Worm (Caenorhabditis elegans) whole organism, late embryonic: ENCODE results near the gene irld-55.
A peak's percentile ranks its signal among the peaks of the same experiment; 100 is the strongest.

Experiments used
- C38D4.7 ChIP-seq: fragments of 200-800 bp; sonication (Bioruptor generic); optimal IDR thresholded peaks from 2 replicates; lab custom pipeline; 2018; ENCODE audit warnings: mild to moderate bottlenecking, missing genetic modification characterization, moderate library complexity, missing compliant biosample characterization
- K02D7.2 ChIP-seq: sonication (generic microtip); optimal IDR thresholded peaks from 2 replicates; lab custom pipeline; 2017; ENCODE audit warnings: mild to moderate bottlenecking, missing genetic modification characterization, missing compliant biosample characterization
- K09A11.1 ChIP-seq: sonication (generic microtip); optimal IDR thresholded peaks from 2 replicates; lab custom pipeline; 2017; ENCODE audit warnings: antibody characterized with exemption, mild to moderate bottlenecking, missing genetic modification characterization, missing compliant biosample characterization; ENCODE audit not compliant: insufficient read depth
- T23F11.4 ChIP-seq: fragments of 200-800 bp; sonication (Bioruptor generic); optimal IDR thresholded peaks from 2 replicates; lab custom pipeline; 2018; ENCODE audit warnings: mild to moderate bottlenecking, missing genetic modification characterization, missing compliant biosample characterization
- Y22D7AL.16 ChIP-seq: sonication (generic microtip); optimal IDR thresholded peaks from 2 replicates; lab custom pipeline; 2016; ENCODE audit warnings: missing genetic modification characterization, missing compliant biosample characterization
- ahr-1 ChIP-seq: sonication (generic microtip); optimal IDR thresholded peaks from 2 replicates; lab custom pipeline; 2016; ENCODE audit warnings: missing genetic modification characterization, missing compliant biosample characterization
- ama-1 ChIP-seq: fragments of 150-350 bp; optimal IDR thresholded peaks from 2 replicates; lab custom pipeline; 2014
- ceh-18 ChIP-seq: sonication (generic microtip); optimal IDR thresholded peaks from 2 replicates; lab custom pipeline; 2016; ENCODE audit warnings: missing genetic modification characterization, missing compliant biosample characterization
- ceh-2 ChIP-seq: sonication (generic microtip); optimal IDR thresholded peaks from 2 replicates; lab custom pipeline; 2016; ENCODE audit warnings: missing genotype, missing genetic modification characterization, missing compliant biosample characterization
- ceh-30 ChIP-seq: fragments of 150-350 bp; optimal IDR thresholded peaks from 2 replicates; lab custom pipeline; 2014; ENCODE audit warnings: missing biosample characterization, missing genetic modification characterization
- ceh-34 ChIP-seq: sonication (generic microtip); optimal IDR thresholded peaks from 2 replicates; lab custom pipeline; 2016; ENCODE audit warnings: mild to moderate bottlenecking, missing genetic modification characterization, missing compliant biosample characterization
- ceh-48 ChIP-seq: sonication (generic microtip); optimal IDR thresholded peaks from 2 replicates; lab custom pipeline; 2016; ENCODE audit warnings: missing genetic modification characterization, inconsistent platforms, missing compliant biosample characterization
- ceh-6 ChIP-seq: fragments of 200-800 bp; sonication (Bioruptor generic); optimal IDR thresholded peaks from 2 replicates; lab custom pipeline; 2018; ENCODE audit warnings: mild to moderate bottlenecking, missing genetic modification characterization, missing compliant biosample characterization
- ceh-9 ChIP-seq: sonication (generic microtip); optimal IDR thresholded peaks from 2 replicates; lab custom pipeline; 2016; ENCODE audit warnings: mild to moderate bottlenecking, missing genetic modification characterization, inconsistent platforms, missing compliant biosample characterization
- che-1 ChIP-seq: sonication (generic microtip); optimal IDR thresholded peaks from 2 replicates; lab custom pipeline; 2016; ENCODE audit warnings: mild to moderate bottlenecking, missing genetic modification characterization, missing compliant biosample characterization
- dmd-4 ChIP-seq: sonication (generic microtip); optimal IDR thresholded peaks from 2 replicates; lab custom pipeline; 2016; ENCODE audit warnings: borderline replicate concordance, missing genetic modification characterization, missing compliant biosample characterization
- dve-1 ChIP-seq: sonication (generic microtip); optimal IDR thresholded peaks from 2 replicates; lab custom pipeline; 2017; ENCODE audit warnings: antibody characterized with exemption, mild to moderate bottlenecking, missing genetic modification characterization, missing compliant biosample characterization
- elt-2 ChIP-seq: sonication (generic microtip); optimal IDR thresholded peaks from 2 replicates; lab custom pipeline; 2016; ENCODE audit warnings: missing genetic modification reagents, missing genetic modification characterization, missing compliant biosample characterization
- eyg-1 ChIP-seq: sonication (generic microtip); optimal IDR thresholded peaks from 2 replicates; lab custom pipeline; 2016; ENCODE audit warnings: missing genotype, missing genetic modification characterization, missing compliant biosample characterization
- hlh-13 ChIP-seq: fragments of 200-800 bp; sonication (Bioruptor generic); optimal IDR thresholded peaks from 2 replicates; lab custom pipeline; 2018; ENCODE audit warnings: mild to moderate bottlenecking, missing genetic modification characterization, missing compliant biosample characterization
- hlh-30 ChIP-seq: sonication (generic microtip); optimal IDR thresholded peaks from 2 replicates; lab custom pipeline; 2017; ENCODE audit warnings: antibody characterized with exemption, missing genetic modification characterization, missing compliant biosample characterization; ENCODE audit not compliant: insufficient read depth
- lin-11 ChIP-seq: fragments of 200-800 bp; sonication (Bioruptor generic); optimal IDR thresholded peaks from 2 replicates; lab custom pipeline; 2018; ENCODE audit warnings: mild to moderate bottlenecking, missing genetic modification characterization, missing compliant biosample characterization
- mec-3 ChIP-seq: sonication (generic microtip); optimal IDR thresholded peaks from 2 replicates; lab custom pipeline; 2016; ENCODE audit warnings: borderline replicate concordance, missing genetic modification characterization, missing compliant biosample characterization
- nfya-1 ChIP-seq: sonication (generic microtip); optimal IDR thresholded peaks from 2 replicates; lab custom pipeline; 2017; ENCODE audit warnings: missing genetic modification characterization, mild to moderate bottlenecking, missing compliant biosample characterization, antibody characterized with exemption, moderate library complexity
- nhr-11 ChIP-seq: fragments of 150-350 bp; optimal IDR thresholded peaks from 2 replicates; lab custom pipeline; 2014; ENCODE audit warnings: missing biosample characterization, missing genetic modification characterization
- nhr-232 ChIP-seq: sonication (generic microtip); optimal IDR thresholded peaks from 2 replicates; lab custom pipeline; 2016; ENCODE audit warnings: missing genetic modification characterization, missing compliant biosample characterization
- npax-4 ChIP-seq: sonication (generic microtip); optimal IDR thresholded peaks from 2 replicates; lab custom pipeline; 2016; ENCODE audit warnings: missing genetic modification characterization, missing compliant biosample characterization
- odd-2 ChIP-seq: sonication (generic microtip); optimal IDR thresholded peaks from 2 replicates; lab custom pipeline; 2017; ENCODE audit warnings: antibody characterized with exemption, mild to moderate bottlenecking, missing genetic modification characterization, missing compliant biosample characterization
- pag-3 ChIP-seq: sonication (generic microtip); optimal IDR thresholded peaks from 2 replicates; lab custom pipeline; 2016; ENCODE audit warnings: missing compliant biosample characterization, missing genetic modification characterization, borderline replicate concordance
- pha-2 ChIP-seq: sonication (generic microtip); optimal IDR thresholded peaks from 2 replicates; lab custom pipeline; 2017; ENCODE audit warnings: mild to moderate bottlenecking, missing genetic modification characterization, missing compliant biosample characterization
- pqm-1 ChIP-seq: sonication (generic microtip); optimal IDR thresholded peaks from 2 replicates; lab custom pipeline; 2016; ENCODE audit warnings: missing genetic modification characterization, missing compliant biosample characterization
- pros-1 ChIP-seq: fragments of 150-350 bp; optimal IDR thresholded peaks from 2 replicates; lab custom pipeline; 2014; ENCODE audit warnings: missing biosample characterization, missing genetic modification reagents, missing genetic modification characterization
- ref-2 ChIP-seq: sonication (generic microtip); optimal IDR thresholded peaks from 2 replicates; lab custom pipeline; 2016; ENCODE audit warnings: missing genetic modification characterization, missing compliant biosample characterization
- sox-2 ChIP-seq: fragments of 200-800 bp; sonication (Bioruptor generic); IDR thresholded peaks from 2 replicates; pipeline ENCODE4 v1.3.6; 2022; ENCODE audit warnings: missing genetic modification reagents, missing genetic modification characterization, missing compliant biosample characterization
- syd-9 ChIP-seq: sonication (generic microtip); optimal IDR thresholded peaks from 2 replicates; lab custom pipeline; 2016; ENCODE audit warnings: mild to moderate bottlenecking, missing genetic modification characterization, moderate library complexity, missing compliant biosample characterization
- tbx-2 ChIP-seq: sonication (generic microtip); optimal IDR thresholded peaks from 2 replicates; lab custom pipeline; 2016; ENCODE audit warnings: missing genetic modification characterization, missing compliant biosample characterization
- ttx-3 ChIP-seq: sonication (generic microtip); optimal IDR thresholded peaks from 2 replicates; lab custom pipeline; 2016; ENCODE audit warnings: missing genetic modification reagents, missing genetic modification characterization, missing compliant biosample characterization
- unc-3 ChIP-seq, 2 experiments: fragments of 200-800 bp in 1 of 2; sonication (Bioruptor generic) in 1 of 2; sonication (generic microtip) in 1 of 2; conservative IDR thresholded peaks in 1 of 2; optimal IDR thresholded peaks in 1 of 2; 2 replicates each; pipeline versions ENCODE4 v1.3.6 to Lab custom; 2016 to 2022; ENCODE audit warnings: missing compliant biosample characterization in 2 of 2, missing genetic modification characterization in 2 of 2, missing genetic modification reagents in 1 of 2
- unc-86 ChIP-seq: sonication (generic microtip); optimal IDR thresholded peaks from 2 replicates; lab custom pipeline; 2016; ENCODE audit warnings: missing genetic modification characterization, missing compliant biosample characterization
- zip-5 ChIP-seq: sonication (generic microtip); optimal IDR thresholded peaks from 2 replicates; lab custom pipeline; 2016; ENCODE audit warnings: missing genetic modification characterization, missing compliant biosample characterization
- ztf-16 ChIP-seq: sonication (generic microtip); optimal IDR thresholded peaks from 2 replicates; lab custom pipeline; 2017; ENCODE audit warnings: missing genetic modification characterization, missing compliant biosample characterization

The irld-55 gene

ce11 chrIV:13989875-13990274, 30.1 kb upstream of the irld-55 start:
- no peak for TF ChIP-seq syd-9 (tag; lab: Kevin White, UChicago)
- TF ChIP-seq ceh-30 (tag; lab: Kevin White, UChicago), result no peak
- TF ChIP-seq T23F11.4 (GFP tag; lab: Kevin White, UChicago), result no peak
- TF ChIP-seq elt-2 (tag; lab: Kevin White, UChicago), result no peak
- TF ChIP-seq odd-2, result no peak
- no peak for TF ChIP-seq ceh-6
- no peak for TF ChIP-seq ceh-9 (tag; lab: Kevin White, UChicago)

DNA sequence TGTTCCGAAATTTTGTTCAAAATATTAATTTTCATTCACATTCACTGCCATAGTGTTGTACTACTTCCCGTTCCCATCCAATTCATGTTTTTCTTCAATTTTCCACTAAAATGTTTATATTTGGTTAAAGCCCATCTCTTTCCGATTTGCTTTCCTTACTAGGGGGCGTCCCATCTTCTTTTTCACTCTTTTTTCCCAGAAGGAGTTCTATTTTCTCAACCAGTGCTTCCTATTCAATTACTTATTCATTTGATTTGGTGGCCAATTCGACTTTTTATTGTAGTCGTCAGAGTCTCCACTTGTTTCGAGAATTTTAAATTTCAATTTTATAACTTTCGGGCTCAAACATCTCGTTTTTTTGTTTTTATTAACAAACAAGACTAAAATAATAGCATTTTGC, 18.2 kb upstream of the irld-55 start:
- TF ChIP-seq dve-1 (tag; lab: Kevin White, UChicago) (no peak), nhr-11 (tag; lab: Kevin White, UChicago) (no peak), pros-1 (tag; lab: Kevin White, UChicago) (no peak), ceh-18 (tag; lab: Kevin White, UChicago) (no peak)

- TF ChIP-seq K09A11.1, result no peak
- no peak for TF ChIP-seq hlh-30 (tag; lab: Kevin White, UChicago)
- no peak for TF ChIP-seq ref-2 (tag; lab: Kevin White, UChicago)
- TF ChIP-seq C38D4.7, result no peak
- TF ChIP-seq lin-11 (tag; lab: Kevin White, UChicago), result no peak
- no peak for TF ChIP-seq ceh-34 (tag; lab: Kevin White, UChicago)
- TF ChIP-seq ceh-48, result no peak
- no peak for TF ChIP-seq npax-4
- no peak for TF ChIP-seq unc-3 (GFP tag; conservative IDR thresholded peaks at IDR 0.05; lab: Robert Waterston, UW)
- no peak for TF ChIP-seq unc-3 (tag; optimal IDR thresholded peaks at IDR 0.05; lab: Kevin White, UChicago)
- no peak for TF ChIP-seq ahr-1 (tag; lab: Kevin White, UChicago)
- TF ChIP-seq K02D7.2 (tag; lab: Kevin White, UChicago), result no peak
- no peak for TF ChIP-seq nhr-232 (tag; lab: Kevin White, UChicago)
- no peak for TF ChIP-seq pag-3 (tag; lab: Kevin White, UChicago)
- TF ChIP-seq sox-2 (GFP tag; lab: Robert Waterston, UW), result no peak
- no peak for TF ChIP-seq ceh-2 (tag; lab: Kevin White, UChicago)
- no peak for TF ChIP-seq ttx-3 (tag; lab: Kevin White, UChicago)
- TF ChIP-seq ama-1, result no peak
- TF ChIP-seq pqm-1 (tag; lab: Kevin White, UChicago), result no peak
- no peak for TF ChIP-seq dmd-4 (tag; lab: Kevin White, UChicago)
These were observed 11.3 kb upstream of the irld-55 start for ce11 chrIV:14008709-14009108.

DNA sequence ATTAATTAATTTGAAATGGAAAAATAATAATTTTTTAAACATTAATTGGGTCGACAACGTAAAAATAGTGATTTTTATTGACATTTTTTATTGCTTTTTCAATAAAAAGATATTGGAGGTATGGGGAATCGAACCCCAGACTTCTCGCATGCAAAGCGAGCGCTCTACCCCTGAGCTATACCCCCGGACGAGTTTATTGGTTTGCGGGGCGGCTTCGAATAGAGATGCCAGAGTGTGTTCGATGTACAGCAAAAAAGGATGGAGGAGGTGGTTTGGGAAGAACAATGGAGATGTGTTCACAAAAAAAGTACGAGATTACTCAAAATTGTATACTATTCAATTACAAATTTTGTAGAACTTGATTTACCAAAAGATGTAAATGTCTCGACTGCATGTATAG, 6.3 kb upstream of the irld-55 start:
- TF ChIP-seq unc-86 (tag; lab: Kevin White, UChicago) (peak; percentile 27), pha-2 (tag; lab: Kevin White, UChicago) (peak; percentile 51), odd-2 (peak; percentile 8), lin-11 (tag; lab: Kevin White, UChicago) (peak; percentile 56), unc-3 (GFP tag; conservative IDR thresholded peaks at IDR 0.05; lab: Robert Waterston, UW) (0 out of 2 replicates have a peak, but pooled peaks have one; percentile 19), unc-3 (tag; optimal IDR thresholded peaks at IDR 0.05; lab: Kevin White, UChicago) (no peak), Y22D7AL.16 (peak; percentile 28), tbx-2 (tag; lab: Kevin White, UChicago) (peak; percentile 10), elt-2 (tag; lab: Kevin White, UChicago) (peak; percentile 63), C38D4.7 (peak; percentile 59), hlh-13 (GFP tag; lab: Kevin White, UChicago) (no peak), ceh-30 (tag; lab: Kevin White, UChicago) (no peak), dmd-4 (tag; lab: Kevin White, UChicago) (no peak), nhr-232 (tag; lab: Kevin White, UChicago) (peak; percentile 55), eyg-1 (tag; lab: Kevin White, UChicago) (no peak), ttx-3 (tag; lab: Kevin White, UChicago) (peak; percentile 71), ceh-34 (tag; lab: Kevin White, UChicago) (peak; percentile 22), mec-3 (tag; lab: Kevin White, UChicago) (no peak), che-1 (tag; lab: Kevin White, UChicago) (peak; percentile 66), zip-5 (tag; lab: Kevin White, UChicago) (peak; percentile 6), ztf-16 (no peak), nfya-1 (tag; lab: Kevin White, UChicago) (peak; percentile 40)
